Fruit fly (Drosophila melanogaster): ENCODE measurements around the gene CG34175.
"Not testable (repeated sequence)": the region's sequence is repeated elsewhere in the genome, so short reads cannot be mapped to it uniquely, and the experiment has no call there.

CG34175 gene

DNA sequence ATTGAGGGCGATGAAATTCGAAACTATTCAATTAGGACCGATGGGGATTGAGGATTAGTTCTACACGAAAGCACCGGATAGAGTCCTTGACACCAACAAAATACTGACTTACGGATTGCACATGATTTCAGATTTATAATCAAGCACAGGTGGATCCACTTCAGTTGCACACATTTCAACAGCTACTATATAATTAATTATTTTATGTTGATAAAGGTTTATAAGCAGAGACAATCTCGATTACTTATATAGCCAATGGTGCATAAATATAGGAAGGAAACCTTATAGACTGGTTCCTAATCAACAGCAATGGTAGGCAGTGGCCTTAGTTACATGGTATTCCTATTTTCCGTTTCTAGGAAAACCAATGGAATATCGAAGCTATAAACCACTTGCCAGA lies 29.4 kb upstream of the CG34175 start:
- TF ChIP-seq pan (optimal IDR thresholded peaks at IDR 0.05), result no peak
- no peak for TF ChIP-seq CG8478 (optimal IDR thresholded peaks at IDR 0.05)
- TF ChIP-seq Dll (optimal IDR thresholded peaks at IDR 0.05), result no peak
- no peak for TF ChIP-seq EcR (GFP tag; optimal IDR thresholded peaks at IDR 0.05)
- no peak for TF ChIP-seq usp (GFP tag; optimal IDR thresholded peaks at IDR 0.05)
- no peak for TF ChIP-seq psq (optimal IDR thresholded peaks at IDR 0.05)

DNA sequence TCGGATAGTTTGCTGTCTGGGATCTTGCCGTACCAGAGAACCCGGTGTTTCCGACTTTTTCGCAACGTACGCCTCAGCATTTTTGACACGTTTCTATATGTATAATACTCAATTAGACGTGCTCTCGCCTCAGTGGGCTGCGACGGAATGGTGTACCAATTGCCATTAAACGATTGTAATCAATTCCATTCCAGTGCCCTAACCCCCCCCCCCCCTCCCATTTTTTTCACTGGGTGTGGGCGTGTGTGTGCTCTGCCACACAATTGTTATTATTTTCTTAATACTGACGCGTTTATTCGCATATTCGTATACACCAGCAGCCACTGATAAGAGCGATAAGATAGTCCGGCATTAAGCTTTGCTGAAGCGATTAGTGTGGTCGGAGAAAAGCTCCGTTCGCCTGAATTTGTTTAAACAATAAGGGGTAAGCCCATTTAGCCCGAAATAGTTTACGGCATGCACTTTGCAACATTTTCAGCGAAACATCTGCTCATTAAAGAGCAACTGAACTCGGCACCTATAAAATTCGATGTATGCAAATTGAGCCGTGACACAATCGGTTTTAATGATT lies 28.7 kb upstream of the CG34175 start:
- no peak for TF ChIP-seq EcR (GFP tag; optimal IDR thresholded peaks at IDR 0.05)
- no peak for TF ChIP-seq Dll (optimal IDR thresholded peaks at IDR 0.05)
- TF ChIP-seq pan (optimal IDR thresholded peaks at IDR 0.05), result no peak
- no peak for TF ChIP-seq psq (optimal IDR thresholded peaks at IDR 0.05)
- no peak for TF ChIP-seq CG8478 (optimal IDR thresholded peaks at IDR 0.05)
- no peak for TF ChIP-seq usp (GFP tag; optimal IDR thresholded peaks at IDR 0.05)

DNA sequence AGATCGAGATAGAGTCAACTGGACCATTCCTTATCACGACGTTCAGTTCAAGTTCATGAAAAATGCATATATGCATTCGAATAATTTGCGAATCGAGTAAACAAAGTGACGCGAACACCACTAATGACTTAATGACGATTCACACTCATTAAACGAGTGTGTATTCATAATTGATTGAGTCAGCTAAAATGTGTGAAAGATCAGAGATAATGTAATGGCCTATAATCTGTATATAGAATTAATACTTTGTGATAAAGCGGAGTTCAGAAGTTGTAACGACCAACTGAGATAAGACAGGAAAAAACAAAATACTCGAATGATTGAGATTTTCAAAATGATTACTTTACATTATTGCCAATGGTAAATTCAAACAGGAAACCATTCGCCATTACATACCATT lies 28.0 kb upstream of the CG34175 start:
- TF ChIP-seq psq (optimal IDR thresholded peaks at IDR 0.05), result no peak
- TF ChIP-seq EcR (GFP tag; optimal IDR thresholded peaks at IDR 0.05), result no peak
- no peak for TF ChIP-seq pan (optimal IDR thresholded peaks at IDR 0.05)
- no peak for TF ChIP-seq Dll (optimal IDR thresholded peaks at IDR 0.05)
- TF ChIP-seq CG8478 (optimal IDR thresholded peaks at IDR 0.05), result no peak
- TF ChIP-seq usp (GFP tag; optimal IDR thresholded peaks at IDR 0.05), result no peak

DNA sequence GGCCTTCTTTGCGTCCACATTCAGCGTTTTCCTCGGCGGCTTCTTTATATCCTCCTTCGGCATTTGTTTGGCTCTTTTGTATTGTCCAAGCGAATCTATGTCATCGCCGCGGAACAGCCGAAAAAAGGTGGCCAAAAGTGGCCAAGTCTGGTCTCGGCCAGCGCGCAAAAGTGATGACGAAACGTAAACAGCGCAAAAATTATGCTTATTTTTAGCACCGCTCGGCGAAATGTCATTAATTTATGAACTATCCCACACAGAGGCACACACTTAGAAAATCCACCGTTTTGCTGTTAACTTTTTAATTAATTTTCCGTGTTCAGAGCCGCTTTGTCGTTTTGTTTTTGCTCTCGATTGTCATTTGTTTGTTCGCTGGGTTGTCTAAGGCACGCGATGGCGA lies 26.9 kb upstream of the CG34175 start:
- no peak for TF ChIP-seq EcR (GFP tag; optimal IDR thresholded peaks at IDR 0.05)
- no peak for TF ChIP-seq CG8478 (optimal IDR thresholded peaks at IDR 0.05)
- no peak for TF ChIP-seq usp (GFP tag; optimal IDR thresholded peaks at IDR 0.05)
- no peak for TF ChIP-seq psq (optimal IDR thresholded peaks at IDR 0.05)
- no peak for TF ChIP-seq Dll (optimal IDR thresholded peaks at IDR 0.05)
- no peak for TF ChIP-seq pan (optimal IDR thresholded peaks at IDR 0.05)

DNA sequence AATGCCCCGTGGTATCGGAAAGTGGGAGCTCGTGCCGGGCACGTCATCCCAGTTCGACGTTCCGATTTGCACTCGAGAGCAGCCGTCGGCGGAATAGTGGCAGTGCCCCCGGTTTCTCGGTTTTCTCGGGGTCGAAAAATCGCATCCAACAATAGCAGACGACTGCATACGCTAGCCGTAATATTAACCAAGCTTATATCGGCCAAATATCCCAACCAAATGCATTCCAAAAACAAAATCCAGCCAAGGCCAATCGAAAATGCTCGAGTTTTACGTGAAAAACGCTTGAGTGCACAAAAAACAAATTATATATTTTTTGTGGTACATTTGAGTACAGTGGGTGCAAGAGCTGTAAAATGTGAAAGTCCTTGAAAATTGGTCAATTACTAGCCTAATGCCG lies 26.5 kb upstream of the CG34175 start:
- TF ChIP-seq CG8478 (optimal IDR thresholded peaks at IDR 0.05), result no peak
- TF ChIP-seq pan (optimal IDR thresholded peaks at IDR 0.05), result no peak
- no peak for TF ChIP-seq psq (optimal IDR thresholded peaks at IDR 0.05)
- TF ChIP-seq Dll (optimal IDR thresholded peaks at IDR 0.05), result no peak
- no peak for TF ChIP-seq usp (GFP tag; optimal IDR thresholded peaks at IDR 0.05)
- TF ChIP-seq EcR (GFP tag; optimal IDR thresholded peaks at IDR 0.05), result no peak

DNA sequence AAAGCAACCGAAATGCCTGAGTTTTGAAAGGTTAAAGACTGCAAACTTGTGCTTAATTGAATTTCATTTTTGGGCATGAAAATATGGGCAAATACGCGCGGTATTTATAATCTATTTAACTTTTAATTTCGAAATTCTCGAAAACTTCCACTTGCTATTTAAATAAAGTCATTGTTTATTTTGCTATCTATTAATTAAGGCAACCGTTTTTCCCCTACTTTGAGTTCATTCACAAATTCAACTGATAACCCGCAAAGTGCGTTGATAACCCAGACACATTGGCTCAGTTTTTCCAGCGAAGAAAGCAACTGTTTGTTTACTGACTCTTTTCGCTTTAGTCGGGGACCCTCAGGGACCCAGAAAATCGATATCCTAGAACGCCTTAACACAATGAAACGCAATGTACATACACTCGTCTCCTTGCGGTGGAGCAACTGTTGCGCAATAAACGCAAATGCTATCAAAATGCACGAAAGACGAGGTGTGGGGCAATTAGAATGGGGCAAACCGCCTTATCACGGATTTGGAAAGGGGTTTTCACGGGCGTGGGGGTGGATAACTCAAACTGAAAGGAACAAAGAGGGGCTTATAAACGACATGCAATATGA lies 25.9 kb upstream of the CG34175 start:
- TF ChIP-seq psq (optimal IDR thresholded peaks at IDR 0.05) (no peak), EcR (GFP tag; optimal IDR thresholded peaks at IDR 0.05) (peak in 1 of 2 experiments; percentile 9)

DNA sequence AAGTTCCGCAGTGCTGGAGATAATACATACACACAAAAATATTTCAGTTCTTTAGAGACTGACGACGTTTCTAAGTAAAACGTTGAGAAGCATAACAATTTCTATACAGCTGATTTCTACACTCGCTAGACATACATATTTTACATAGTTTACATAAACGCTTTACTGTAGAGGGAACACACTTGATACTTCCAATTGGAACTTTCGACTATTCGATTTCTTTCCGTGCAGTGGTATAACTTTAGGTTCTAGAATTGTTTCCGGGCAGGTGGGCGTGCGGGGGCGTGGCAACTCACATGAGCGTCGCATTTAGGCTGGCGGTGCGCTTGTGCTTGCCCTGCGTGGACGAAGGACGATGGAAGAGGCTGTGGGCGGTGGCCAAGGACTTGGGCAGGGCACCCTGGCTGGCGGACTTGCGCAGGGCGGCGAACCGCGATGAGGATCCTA lies 25.3 kb upstream of the CG34175 start:
- no peak for TF ChIP-seq Dll (optimal IDR thresholded peaks at IDR 0.05)
- no peak for TF ChIP-seq CG8478 (optimal IDR thresholded peaks at IDR 0.05)
- no peak for TF ChIP-seq EcR (GFP tag; optimal IDR thresholded peaks at IDR 0.05)
- TF ChIP-seq psq (optimal IDR thresholded peaks at IDR 0.05), result no peak
- no peak for TF ChIP-seq pan (optimal IDR thresholded peaks at IDR 0.05)
- TF ChIP-seq usp (GFP tag; optimal IDR thresholded peaks at IDR 0.05), result no peak

DNA sequence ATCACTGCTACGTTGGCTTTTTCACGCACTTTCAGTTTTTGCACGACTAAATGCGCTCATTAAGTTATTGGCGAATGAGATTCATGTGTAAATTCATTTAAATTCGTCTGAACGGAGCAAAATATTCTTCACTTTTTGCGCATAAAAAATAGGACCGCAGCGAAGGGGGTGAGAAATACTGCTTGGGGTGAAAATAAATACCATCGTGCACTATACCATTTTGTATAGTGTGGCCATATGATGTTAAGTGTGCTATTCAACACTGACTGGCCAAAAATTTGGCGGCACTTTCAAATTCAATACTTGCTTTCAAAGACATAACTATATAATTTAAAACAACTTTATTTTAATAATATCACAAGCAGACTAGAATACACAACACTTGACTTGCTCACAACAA lies 24.6 kb upstream of the CG34175 start, which contains the start of gene GramD1B:
TSS of gene GramD1B (minus strand) at position 131 of the 400 bp plus-strand sequence.
- TF ChIP-seq CG8478 (optimal IDR thresholded peaks at IDR 0.05), result no peak
- no peak for TF ChIP-seq pan (optimal IDR thresholded peaks at IDR 0.05)
- TF ChIP-seq Dll (optimal IDR thresholded peaks at IDR 0.05), result no peak
- TF ChIP-seq usp (GFP tag; optimal IDR thresholded peaks at IDR 0.05), result no peak
- TF ChIP-seq psq (optimal IDR thresholded peaks at IDR 0.05), result no peak
- no peak for TF ChIP-seq EcR (GFP tag; optimal IDR thresholded peaks at IDR 0.05)

DNA sequence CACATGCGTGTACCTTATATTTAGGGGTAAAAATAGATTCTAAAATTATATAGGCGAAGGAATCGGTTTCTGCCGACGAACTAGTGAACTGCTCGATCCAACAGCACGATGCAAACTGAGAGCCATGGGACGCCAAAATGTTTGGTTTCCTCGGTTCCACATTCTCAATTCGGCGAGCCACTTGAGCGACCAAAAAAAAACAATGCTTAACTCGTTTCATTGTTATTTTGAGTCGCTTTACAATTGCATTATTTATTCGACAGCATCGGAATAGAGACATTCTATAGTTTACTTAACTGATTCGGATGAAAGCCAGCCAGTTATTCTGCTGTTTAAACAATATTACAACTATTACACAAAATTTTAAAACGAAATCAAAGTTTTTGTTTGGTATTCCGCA lies 22.2 kb upstream of the CG34175 start, which contains the start of gene CG15412:
TSS of gene CG15412 (minus strand) at position 101 of the 400 bp plus-strand sequence.
- TF ChIP-seq CG8478 (optimal IDR thresholded peaks at IDR 0.05) (no peak), pan (optimal IDR thresholded peaks at IDR 0.05) (no peak), psq (optimal IDR thresholded peaks at IDR 0.05) (no peak), EcR (GFP tag; optimal IDR thresholded peaks at IDR 0.05) (no peak), usp (GFP tag; optimal IDR thresholded peaks at IDR 0.05) (no peak), Dll (optimal IDR thresholded peaks at IDR 0.05) (no peak)

DNA sequence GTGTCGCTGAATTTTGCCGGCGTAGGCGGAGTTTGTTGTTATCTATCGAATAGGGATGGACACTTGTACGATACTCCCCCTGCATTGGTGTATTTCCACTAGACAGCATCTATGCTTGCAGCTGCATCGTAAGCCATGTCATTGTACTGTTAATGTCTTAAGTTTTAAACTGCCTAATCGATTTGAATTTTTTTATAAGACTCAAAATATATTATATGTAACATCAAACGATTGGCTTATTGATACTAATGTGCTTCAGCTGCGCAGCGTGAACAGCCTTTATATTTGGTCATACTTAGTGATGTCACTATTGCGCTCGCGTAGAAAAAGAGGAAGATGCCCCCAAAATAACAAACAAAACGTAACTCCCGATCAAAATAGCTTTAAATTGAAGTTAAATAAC lies 21.1 kb upstream of the CG34175 start, which contains the start of the genes CG9662 and Ptpa:
TSS of gene CG9662 (minus strand) at position 54 of the 403 bp plus-strand sequence.
TSS of gene Ptpa (plus strand) at position 319 of the 403 bp plus-strand sequence.
- TF ChIP-seq pan (optimal IDR thresholded peaks at IDR 0.05) (no peak), usp (GFP tag; optimal IDR thresholded peaks at IDR 0.05) (no peak), psq (optimal IDR thresholded peaks at IDR 0.05) (no peak), CG8478 (optimal IDR thresholded peaks at IDR 0.05) (no peak), Dll (optimal IDR thresholded peaks at IDR 0.05) (no peak), EcR (GFP tag; optimal IDR thresholded peaks at IDR 0.05) (no peak)

DNA sequence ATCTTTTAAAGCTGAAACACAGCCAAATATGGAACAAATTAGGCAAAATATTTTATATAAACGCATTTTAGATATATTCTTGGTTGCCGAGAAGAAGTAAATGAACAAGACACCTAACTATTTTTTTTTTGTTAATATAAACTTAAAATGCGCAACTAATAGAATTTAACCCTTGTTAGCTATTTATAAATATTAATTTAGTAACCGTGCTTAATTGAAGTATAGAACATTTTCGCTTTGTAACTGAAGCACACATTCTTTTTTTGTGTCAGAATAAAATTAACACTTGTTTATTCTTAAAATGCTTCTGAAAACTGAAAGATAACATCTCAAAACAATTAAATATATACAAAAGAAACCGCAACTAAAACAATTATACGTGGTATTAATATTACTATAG lies 10.2 kb upstream of the CG34175 start, which contains the start of gene Sfp23F:
TSS of gene Sfp23F (minus strand) at position 101 of the 400 bp plus-strand sequence.
- no peak for TF ChIP-seq EcR (GFP tag; optimal IDR thresholded peaks at IDR 0.05)
- no peak for TF ChIP-seq pan (optimal IDR thresholded peaks at IDR 0.05)

DNA sequence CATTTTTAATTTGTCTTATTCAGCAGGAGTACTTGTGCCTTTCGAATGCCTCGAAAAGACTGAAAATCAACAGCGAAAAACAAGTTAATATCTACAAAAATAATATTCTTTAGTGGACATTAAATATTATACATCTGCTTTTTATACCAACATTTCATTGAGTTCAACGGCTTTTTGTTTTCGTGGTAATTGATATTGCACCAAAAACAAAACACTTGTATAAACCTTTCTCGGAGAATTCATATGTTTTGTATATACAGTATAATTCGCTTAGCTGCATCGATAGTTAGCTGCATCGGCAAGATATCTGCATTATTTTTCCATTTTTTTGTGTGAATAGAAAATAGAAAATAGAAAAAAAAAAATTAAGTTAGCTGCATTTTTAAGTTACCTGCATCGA lies 9.4 kb upstream of the CG34175 start, which contains the start of gene CG42460:
TSS of gene CG42460 (minus strand) at position 101 of the 400 bp plus-strand sequence.
- TF ChIP-seq Dll (optimal IDR thresholded peaks at IDR 0.05); usp (GFP tag; optimal IDR thresholded peaks at IDR 0.05); CG8478 (optimal IDR thresholded peaks at IDR 0.05): not testable (repeated sequence)

All from whole organism.